Fruit fly (Drosophila melanogaster) Kc167 (cell line): ENCODE measurements around the gene Mpc1.

ENCODE experiments used
- Myc ChIP-seq: fragments of >200 bp; optimal IDR thresholded peaks from 2 replicates; lab custom pipeline; 2017; ENCODE audit warnings: missing external identifiers
- psq ChIP-seq: fragments of >200 bp; optimal IDR thresholded peaks from 2 replicates; lab custom pipeline; 2017; ENCODE audit warnings: missing external identifiers

- no peak for TF ChIP-seq Myc (lab: Kevin White, UChicago)
- TF ChIP-seq psq (lab: Kevin White, UChicago) = no peak
Measured at dm6 chr3R:18895227-18895626, 33.2 kb downstream of the Mpc1 start.
